Fruit fly (Drosophila melanogaster): ENCODE data around the gene Hsp60B.

- TF ChIP-seq CG13204 (GFP tag; optimal IDR thresholded peaks at IDR 0.05) = no peak
- TF ChIP-seq CG17806 (tag; optimal IDR thresholded peaks at IDR 0.05) = no peak
- TF ChIP-seq CG9948 (tag; optimal IDR thresholded peaks at IDR 0.05) = no peak
Observed at dm6 chr2L:722912-723311, 5.2 kb upstream of the Hsp60B start.

Measured in whole organism, pupa.